Worm (Caenorhabditis elegans): ENCODE data around the gene otub-3.

otub-3 gene

DNA sequence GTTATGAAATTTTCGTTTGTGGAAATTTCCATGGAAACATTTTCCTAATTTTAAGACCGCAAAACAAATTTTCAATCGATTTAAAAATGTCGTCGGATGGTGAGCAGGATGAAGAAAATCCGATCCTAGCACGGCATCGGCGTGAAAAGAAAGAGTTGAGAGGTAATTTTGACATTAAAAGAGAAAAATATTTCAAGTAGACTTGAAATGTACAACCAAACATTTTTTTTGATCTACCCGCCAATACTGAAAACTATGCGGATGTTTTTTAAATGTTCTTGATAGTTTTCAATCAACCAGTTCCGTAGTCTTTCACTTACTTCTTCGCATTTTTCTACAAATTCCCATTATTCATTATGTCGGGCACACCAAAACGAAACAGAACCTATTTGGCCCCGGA is at the start of gene otub-3:
Gene otub-3 (plus strand): TSS at position 56 of the 400 bp plus-strand sequence.
- TF ChIP-seq ceh-16 (tag; optimal IDR thresholded peaks at IDR 0.05): no peak
- no peak for TF ChIP-seq mbf-1 (tag; optimal IDR thresholded peaks at IDR 0.05)
- no peak for TF ChIP-seq nhr-23 (tag; optimal IDR thresholded peaks at IDR 0.05)

DNA sequence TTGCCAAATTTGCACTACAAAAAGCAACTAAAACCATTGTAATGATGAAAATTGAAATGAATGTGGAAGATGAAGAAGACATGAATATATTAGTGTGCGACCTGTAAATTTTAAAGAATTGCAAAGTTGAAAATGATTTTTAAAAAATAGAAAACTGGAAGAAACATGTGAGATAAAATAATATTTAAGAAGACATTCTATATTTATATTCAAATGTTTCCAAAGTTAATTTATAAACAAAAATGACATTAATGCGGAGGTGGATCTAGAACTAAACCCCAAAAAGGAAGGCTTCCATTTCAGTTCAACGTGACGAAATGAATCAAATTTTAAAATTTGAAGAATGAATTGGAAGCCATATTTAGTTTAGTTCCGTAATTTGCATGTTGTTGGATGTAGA is 48.8 kb upstream of the otub-3 start, which contains the start of gene nlp-60:
Gene nlp-60 (minus strand): TSS at position 101 of the 400 bp plus-strand sequence.
- no peak for TF ChIP-seq lsy-2 (tag; optimal IDR thresholded peaks at IDR 0.05)
- no peak for TF ChIP-seq ztf-1 (GFP tag; conservative IDR thresholded peaks at IDR 0.05)
- TF ChIP-seq crh-2 (tag; optimal IDR thresholded peaks at IDR 0.05): no peak
- TF ChIP-seq dmd-4 (tag; optimal IDR thresholded peaks at IDR 0.05): no peak
- no peak for TF ChIP-seq mbf-1 (tag; optimal IDR thresholded peaks at IDR 0.05)
- TF ChIP-seq nhr-12 (tag; optimal IDR thresholded peaks at IDR 0.05): no peak
- no peak for TF ChIP-seq C34F6.9 (tag; optimal IDR thresholded peaks at IDR 0.05)

DNA sequence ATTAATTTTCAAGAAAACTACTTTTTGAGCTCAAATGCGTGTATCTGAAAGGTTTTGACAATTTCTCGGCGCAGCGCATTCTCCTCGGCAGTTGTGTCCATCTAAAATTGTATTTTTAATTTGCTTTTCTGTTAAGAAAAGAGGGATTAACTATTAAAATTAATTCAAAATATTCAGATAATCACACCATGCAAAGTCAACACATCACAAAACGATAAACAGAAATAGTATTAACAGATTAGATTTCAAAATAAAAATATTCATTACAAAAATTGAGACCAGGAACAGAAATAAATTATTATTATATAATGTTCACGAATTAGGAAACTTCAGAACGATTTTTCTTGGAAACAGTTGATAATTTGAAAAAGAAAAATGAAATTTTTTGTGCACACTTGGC is 41.5 kb upstream of the otub-3 start, which contains the start of gene pole-2:
Gene pole-2 (minus strand): TSS at position 101 of the 400 bp plus-strand sequence.
- no peak for TF ChIP-seq nhr-237 (tag; optimal IDR thresholded peaks at IDR 0.05)
- no peak for TF ChIP-seq ztf-11 (tag; optimal IDR thresholded peaks at IDR 0.05)
- no peak for TF ChIP-seq lin-11 (tag; optimal IDR thresholded peaks at IDR 0.05)
- no peak for TF ChIP-seq unc-62 (GFP tag; optimal IDR thresholded peaks at IDR 0.05)
- TF ChIP-seq peb-1 (tag; optimal IDR thresholded peaks at IDR 0.05): no peak
- no peak for TF ChIP-seq F13H6.1 (tag; optimal IDR thresholded peaks at IDR 0.05)
- no peak for TF ChIP-seq unc-55 (GFP tag; optimal IDR thresholded peaks at IDR 0.05)
- TF ChIP-seq unc-39 (tag; optimal IDR thresholded peaks at IDR 0.05): no peak
- no peak for TF ChIP-seq ama-1 (optimal IDR thresholded peaks at IDR 0.05)
- no peak for TF ChIP-seq aly-2 (tag; optimal IDR thresholded peaks at IDR 0.05)
- no peak for TF ChIP-seq nhr-21 (tag; optimal IDR thresholded peaks at IDR 0.05)
- TF ChIP-seq lin-39 (tag; optimal IDR thresholded peaks at IDR 0.05): no peak
- no peak for TF ChIP-seq ZK546.5 (tag; optimal IDR thresholded peaks at IDR 0.05)
- TF ChIP-seq nhr-23 (tag; optimal IDR thresholded peaks at IDR 0.05): no peak
- no peak for TF ChIP-seq blmp-1 (tag; optimal IDR thresholded peaks at IDR 0.05; ENCODE audit: insufficient read depth)
- TF ChIP-seq ztf-4 (tag; optimal IDR thresholded peaks at IDR 0.05): no peak
- no peak for TF ChIP-seq nhr-12 (tag; optimal IDR thresholded peaks at IDR 0.05)
- no peak for TF ChIP-seq fos-1 (tag; optimal IDR thresholded peaks at IDR 0.05)

ce11 chrIV:8686966-8687365 is 41.0 kb upstream of the otub-3 start:
- no peak for TF ChIP-seq ztf-11 (tag; optimal IDR thresholded peaks at IDR 0.05)

- TF ChIP-seq ztf-4 (tag; optimal IDR thresholded peaks at IDR 0.05) (peak; percentile 30), egl-27 (tag; optimal IDR thresholded peaks at IDR 0.05) (peak; percentile 66), nhr-77 (tag; optimal IDR thresholded peaks at IDR 0.05) (no peak), sma-3 (GFP tag; optimal IDR thresholded peaks at IDR 0.05) (peak; percentile 71), nhr-237 (tag; optimal IDR thresholded peaks at IDR 0.05) (no peak), Y55F3AM.14 (GFP tag; optimal IDR thresholded peaks at IDR 0.05) (no peak), dmd-4 (tag; optimal IDR thresholded peaks at IDR 0.05) (no peak), ZK546.5 (tag; optimal IDR thresholded peaks at IDR 0.05) (no peak), fos-1 (tag; optimal IDR thresholded peaks at IDR 0.05) (peak; percentile 43), mab-5 (tag; optimal IDR thresholded peaks at IDR 0.05) (peak; percentile 73), blmp-1 (tag; optimal IDR thresholded peaks at IDR 0.05; ENCODE audit: insufficient read depth) (no peak), elt-3 (tag; optimal IDR thresholded peaks at IDR 0.05) (no peak), snpc-4 (tag; optimal IDR thresholded peaks at IDR 0.05) (peak; percentile 55), aly-2 (tag; optimal IDR thresholded peaks at IDR 0.05) (no peak), lin-13 (GFP tag; optimal IDR thresholded peaks at IDR 0.05) (peak; percentile 86), crh-2 (tag; optimal IDR thresholded peaks at IDR 0.05) (peak; percentile 86), nhr-129 (tag; optimal IDR thresholded peaks at IDR 0.05) (peak; percentile 79), ceh-82 (tag; optimal IDR thresholded peaks at IDR 0.05) (no peak), F13H6.1 (tag; optimal IDR thresholded peaks at IDR 0.05) (peak; percentile 83), mdl-1 (tag; optimal IDR thresholded peaks at IDR 0.05) (peak in 1 of 2 experiments; percentile 75), nhr-23 (tag; optimal IDR thresholded peaks at IDR 0.05) (no peak), elt-1 (tag; optimal IDR thresholded peaks at IDR 0.05) (no peak), alr-1 (tag; optimal IDR thresholded peaks at IDR 0.05) (no peak), nhr-12 (tag; optimal IDR thresholded peaks at IDR 0.05) (no peak), lsy-2 (tag; optimal IDR thresholded peaks at IDR 0.05) (peak; percentile 85 to 94), ama-1 (optimal IDR thresholded peaks at IDR 0.05) (peak; percentile 69), nhr-11 (tag; optimal IDR thresholded peaks at IDR 0.05) (no peak), R02D3.7 (tag; optimal IDR thresholded peaks at IDR 0.05) (peak; percentile 16), peb-1 (tag; optimal IDR thresholded peaks at IDR 0.05) (no peak), zag-1 (tag; optimal IDR thresholded peaks at IDR 0.05) (peak; percentile 32), unc-39 (tag; optimal IDR thresholded peaks at IDR 0.05) (no peak), nhr-10 (tag; optimal IDR thresholded peaks at IDR 0.05) (peak; percentile 48), C34F6.9 (tag; optimal IDR thresholded peaks at IDR 0.05) (peak; percentile 96), mbf-1 (tag; optimal IDR thresholded peaks at IDR 0.05) (no peak), skn-1 (tag; optimal IDR thresholded peaks at IDR 0.05) (no peak), unc-55 (GFP tag; optimal IDR thresholded peaks at IDR 0.05) (peak; percentile 94)
Measured at ce11 chrIV:8687605-8688191, 40.3 kb upstream of the otub-3 start, which contains the start of gene snrp-3. TSS of gene snrp-3 (minus strand) at chrIV:8687810.

Data from whole organism, L2 larva.